Fruit fly (Drosophila melanogaster) S2 (cell line): ENCODE data around the gene Tsp74F.

Source experiments
- CG8478 ChIP-seq: fragments of >200 bp; optimal IDR thresholded peaks from 2 replicates; lab custom pipeline; 2018
- CTCF ChIP-seq, 2 experiments: fragments of >200 bp; optimal IDR thresholded peaks; 2 replicates each; lab custom pipeline; 2018

Tsp74F gene

dm6 chr3L:17895815-17896275, at the start of gene Tsp74F:
Tsp74F (minus strand) TSS chr3L:17895862.
- TF ChIP-seq CTCF (optimal IDR thresholded peaks at IDR 0.05; lab: Kevin White, UChicago) (no peak), CG8478 (no peak)

dm6 chr3L:17945422-17945821, 49.8 kb upstream of the Tsp74F start:
- TF ChIP-seq CG8478: no peak
- TF ChIP-seq CTCF (optimal IDR thresholded peaks at IDR 0.05; lab: Kevin White, UChicago): no peak

dm6 chr3L:17944614-17945013, 49.0 kb upstream of the Tsp74F start:
- no peak for TF ChIP-seq CG8478

dm6 chr3L:17942449-17942848, 46.8 kb upstream of the Tsp74F start:
- TF ChIP-seq CG8478: no peak
- no peak for TF ChIP-seq CTCF (optimal IDR thresholded peaks at IDR 0.05; lab: Kevin White, UChicago)

- TF ChIP-seq CG8478 (no peak), CTCF (optimal IDR thresholded peaks at IDR 0.05; lab: Kevin White, UChicago) (no peak)
Observed at dm6 chr3L:17941575-17941974, 45.9 kb upstream of the Tsp74F start.

dm6 chr3L:17940988-17941387, 45.3 kb upstream of the Tsp74F start:
- TF ChIP-seq CTCF (optimal IDR thresholded peaks at IDR 0.05; lab: Kevin White, UChicago) (no peak), CG8478 (no peak)

- TF ChIP-seq CTCF (optimal IDR thresholded peaks at IDR 0.05; lab: Kevin White, UChicago): no peak
Observed at dm6 chr3L:17939649-17940048, 44.0 kb upstream of the Tsp74F start.

- TF ChIP-seq CTCF (optimal IDR thresholded peaks at IDR 0.05; lab: Kevin White, UChicago): no peak
- TF ChIP-seq CG8478: no peak
Observed at dm6 chr3L:17938622-17939021, 43.0 kb upstream of the Tsp74F start.

dm6 chr3L:17937315-17937714, 41.7 kb upstream of the Tsp74F start:
- TF ChIP-seq CG8478: no peak
- TF ChIP-seq CTCF (optimal IDR thresholded peaks at IDR 0.05; lab: Kevin White, UChicago): no peak

dm6 chr3L:17935032-17935431, 39.4 kb upstream of the Tsp74F start:
- TF ChIP-seq CTCF (optimal IDR thresholded peaks at IDR 0.05; lab: Kevin White, UChicago): no peak
- no peak for TF ChIP-seq CG8478

dm6 chr3L:17933788-17934318, 38.2 kb upstream of the Tsp74F start:
- TF ChIP-seq CTCF (optimal IDR thresholded peaks at IDR 0.05; lab: Kevin White, UChicago) (no peak), CG8478 (no peak)

dm6 chr3L:17933065-17933464, 37.4 kb upstream of the Tsp74F start:
- TF ChIP-seq CG8478 (no peak), CTCF (optimal IDR thresholded peaks at IDR 0.05; lab: Kevin White, UChicago) (no peak)

- no peak for TF ChIP-seq CTCF (optimal IDR thresholded peaks at IDR 0.05; lab: Kevin White, UChicago)
- no peak for TF ChIP-seq CG8478
Observed at dm6 chr3L:17931887-17932286, 36.2 kb upstream of the Tsp74F start.

dm6 chr3L:17929697-17930581, 34.3 kb upstream of the Tsp74F start:
- TF ChIP-seq CG8478: no peak
- no peak for TF ChIP-seq CTCF (optimal IDR thresholded peaks at IDR 0.05; lab: Kevin White, UChicago)

dm6 chr3L:17928106-17928505, 32.4 kb upstream of the Tsp74F start:
- no peak for TF ChIP-seq CTCF (optimal IDR thresholded peaks at IDR 0.05; lab: Kevin White, UChicago)
- no peak for TF ChIP-seq CG8478

- no peak for TF ChIP-seq CG8478
- TF ChIP-seq CTCF (optimal IDR thresholded peaks at IDR 0.05; lab: Kevin White, UChicago): no peak
Observed at dm6 chr3L:17926575-17927276, 31.1 kb upstream of the Tsp74F start.
